Fruit fly (Drosophila melanogaster) whole organism, pupa: Measurements from ENCODE around the gene tsl.

Source experiments
- CG10348 ChIP-seq: fragments of 200-800 bp; sonication (Bioruptor generic); IDR thresholded peaks from 2 replicates; pipeline ENCODE4 v1.3.6; 2022; ENCODE audit warnings: missing biosample characterization, missing genetic modification characterization
- CG12605 ChIP-seq: fragments of 200-800 bp; sonication (Bioruptor generic); IDR thresholded peaks from 2 replicates; pipeline ENCODE4 v1.3.6; 2022; ENCODE audit warnings: missing biosample characterization, missing genetic modification characterization
- CG14655 ChIP-seq: fragments of 200-800 bp; sonication (Bioruptor generic); optimal IDR thresholded peaks from 3 replicates; lab custom pipeline; 2017; ENCODE audit warnings: mild to moderate bottlenecking, missing biosample characterization, missing genetic modification reagents, missing genetic modification characterization
- CG17806 ChIP-seq: fragments of 200-800 bp; sonication (Bioruptor generic); optimal IDR thresholded peaks from 2 replicates; lab custom pipeline; 2018; ENCODE audit warnings: missing biosample characterization, mild to moderate bottlenecking, missing genetic modification characterization, moderate library complexity
- CG4496 ChIP-seq: fragments of 200-800 bp; sonication (Bioruptor generic); IDR thresholded peaks from 3 replicates; pipeline ENCODE4 v1.3.6; 2022; ENCODE audit warnings: missing biosample characterization, missing genetic modification characterization
- CG8301 ChIP-seq: fragments of 200-800 bp; sonication (Bioruptor generic); optimal IDR thresholded peaks from 2 replicates; lab custom pipeline; 2018; ENCODE audit warnings: missing biosample characterization, mild to moderate bottlenecking, missing genetic modification characterization
- CG9948 ChIP-seq: fragments of 200-800 bp; sonication (Bioruptor generic); optimal IDR thresholded peaks from 2 replicates; lab custom pipeline; 2018; ENCODE audit warnings: missing biosample characterization, mild to moderate bottlenecking, missing genetic modification characterization, moderate library complexity
- Ets98B ChIP-seq: fragments of 200-800 bp; sonication (Bioruptor generic); IDR thresholded peaks from 2 replicates; pipeline ENCODE4 v1.3.6; 2022; ENCODE audit warnings: missing biosample characterization, missing genetic modification characterization
- Pif1A ChIP-seq: fragments of 200-800 bp; sonication (Bioruptor generic); optimal IDR thresholded peaks from 3 replicates; lab custom pipeline; 2016; ENCODE audit warnings: missing biosample characterization, missing genetic modification characterization
- Pif1B ChIP-seq: fragments of 200-800 bp; sonication (Bioruptor generic); optimal IDR thresholded peaks from 3 replicates; lab custom pipeline; 2016; ENCODE audit warnings: missing biosample characterization, missing genetic modification characterization
- fd96Ca ChIP-seq: fragments of 200-800 bp; sonication (Bioruptor generic); IDR thresholded peaks from 3 replicates; pipeline ENCODE4 v1.3.6; 2022; ENCODE audit warnings: missing biosample characterization, missing genetic modification characterization
- rn ChIP-seq: fragments of 200-800 bp; sonication (Bioruptor generic); IDR thresholded peaks from 2 replicates; pipeline ENCODE4 v1.3.6; 2022; ENCODE audit warnings: missing biosample characterization, missing genetic modification characterization

dm6 chr3R:21730955-21731354 lies 51.4 kb downstream of the tsl start:
- no peak for TF ChIP-seq CG17806
- TF ChIP-seq CG12605 (GFP tag; lab: Robert Waterston, UW) = no peak
- TF ChIP-seq Ets98B (GFP tag; lab: Robert Waterston, UW) = no peak
- no peak for TF ChIP-seq CG4496 (GFP tag; lab: Robert Waterston, UW)
- TF ChIP-seq CG9948 = no peak
- TF ChIP-seq CG10348 (GFP tag; lab: Robert Waterston, UW) = no peak
- no peak for TF ChIP-seq rn (GFP tag; lab: Robert Waterston, UW)
- no peak for TF ChIP-seq Pif1A
- no peak for TF ChIP-seq CG8301 (tag; lab: Kevin White, UChicago)
- no peak for TF ChIP-seq Pif1B (GFP tag; lab: Kevin White, UChicago)
- TF ChIP-seq CG14655 = no peak
- no peak for TF ChIP-seq fd96Ca (GFP tag; lab: Robert Waterston, UW)
